Worm (Caenorhabditis elegans) whole organism, young adult: ENCODE data around the gene Y16B4A.2.

Experiments
- C17E4.6 ChIP-seq: fragments of 200-800 bp; sonication (Bioruptor generic); IDR thresholded peaks from 2 replicates; pipeline ENCODE4 v1.3.6; 2022; ENCODE audit warnings: missing genetic modification reagents, missing genetic modification characterization, missing compliant biosample characterization
- F23B12.7 ChIP-seq: sonication (generic microtip); optimal IDR thresholded peaks from 2 replicates; lab custom pipeline; 2017; ENCODE audit warnings: missing genetic modification characterization, mild to moderate bottlenecking, missing compliant biosample characterization, antibody characterized with exemption, moderate library complexity; ENCODE audit not compliant: insufficient read depth
- F33H1.4 ChIP-seq: fragments of 200-800 bp; sonication (Bioruptor generic); IDR thresholded peaks from 2 replicates; pipeline ENCODE4 v1.3.6; 2022; ENCODE audit warnings: missing genetic modification reagents, missing genetic modification characterization, missing compliant biosample characterization
- F52B5.7 ChIP-seq: sonication (generic microtip); optimal IDR thresholded peaks from 2 replicates; lab custom pipeline; 2016; ENCODE audit warnings: mild to moderate bottlenecking, missing genetic modification characterization, missing compliant biosample characterization
- F57A8.1 ChIP-seq: fragments of 200-800 bp; sonication (Bioruptor generic); optimal IDR thresholded peaks from 2 replicates; lab custom pipeline; 2018; ENCODE audit warnings: mild to moderate bottlenecking, missing genetic modification characterization, moderate library complexity, missing compliant biosample characterization
- T07F8.4 ChIP-seq: sonication (generic microtip); optimal IDR thresholded peaks from 2 replicates; lab custom pipeline; 2016; ENCODE audit warnings: mild to moderate bottlenecking, missing genetic modification characterization, moderate library complexity, missing compliant biosample characterization
- aptf-2 ChIP-seq: fragments of 200-800 bp; sonication (Bioruptor generic); conservative IDR thresholded peaks from 2 replicates; pipeline ENCODE4 v1.3.6; 2022; ENCODE audit warnings: missing genetic modification reagents, missing genetic modification characterization, missing compliant biosample characterization
- atf-7 ChIP-seq: sonication (generic microtip); optimal IDR thresholded peaks from 2 replicates; lab custom pipeline; 2017; ENCODE audit warnings: mild to moderate bottlenecking, missing genetic modification characterization, missing compliant biosample characterization
- athp-1 ChIP-seq: sonication (generic microtip); optimal IDR thresholded peaks from 2 replicates; lab custom pipeline; 2017; ENCODE audit warnings: mild to moderate bottlenecking, missing genetic modification characterization, missing compliant biosample characterization
- attf-3 ChIP-seq: fragments of 200-800 bp; sonication (Bioruptor generic); conservative IDR thresholded peaks from 2 replicates; pipeline ENCODE4 v1.3.6; 2022; ENCODE audit warnings: missing genetic modification reagents, missing genetic modification characterization, missing compliant biosample characterization
- bed-1 ChIP-seq: fragments of 200-800 bp; sonication (Bioruptor generic); IDR thresholded peaks from 2 replicates; pipeline ENCODE4 v1.3.6; 2022; ENCODE audit warnings: missing genetic modification reagents, missing genetic modification characterization, missing compliant biosample characterization
- cebp-2 ChIP-seq: fragments of 200-800 bp; sonication (Bioruptor generic); IDR thresholded peaks from 2 replicates; pipeline ENCODE4 v1.3.6; 2022; ENCODE audit warnings: missing genetic modification characterization, missing compliant biosample characterization
- ceh-27 ChIP-seq: fragments of 200-800 bp; sonication (Bioruptor generic); optimal IDR thresholded peaks from 2 replicates; lab custom pipeline; 2018; ENCODE audit warnings: mild to moderate bottlenecking, missing genetic modification characterization, moderate library complexity, missing compliant biosample characterization
- ceh-58 ChIP-seq: fragments of 200-800 bp; sonication (Bioruptor generic); IDR thresholded peaks from 2 replicates; pipeline ENCODE4 v1.3.6; 2022; ENCODE audit warnings: missing genetic modification characterization, missing compliant biosample characterization
- chd-7 ChIP-seq: sonication (generic microtip); optimal IDR thresholded peaks from 2 replicates; lab custom pipeline; 2016; ENCODE audit warnings: mild to moderate bottlenecking, missing genetic modification characterization, moderate library complexity, missing compliant biosample characterization
- die-1 ChIP-seq: sonication (generic microtip); optimal IDR thresholded peaks from 2 replicates; lab custom pipeline; 2016; ENCODE audit warnings: missing genotype, mild to moderate bottlenecking, missing genetic modification characterization, missing compliant biosample characterization
- dpff-1 ChIP-seq: sonication (generic microtip); optimal IDR thresholded peaks from 2 replicates; lab custom pipeline; 2017; ENCODE audit warnings: mild to moderate bottlenecking, missing genetic modification characterization, missing compliant biosample characterization
- efl-1 ChIP-seq: fragments of 150-350 bp; optimal IDR thresholded peaks from 2 replicates; lab custom pipeline; 2014; ENCODE audit warnings: missing biosample characterization, missing genetic modification reagents, missing genetic modification characterization
- egrh-3 ChIP-seq: fragments of 200-800 bp; sonication (Bioruptor generic); IDR thresholded peaks from 2 replicates; pipeline ENCODE4 v1.3.6; 2022; ENCODE audit warnings: missing genetic modification reagents, missing genetic modification characterization, missing compliant biosample characterization
- fkh-3 ChIP-seq: sonication (generic microtip); optimal IDR thresholded peaks from 2 replicates; lab custom pipeline; 2016; ENCODE audit warnings: mild to moderate bottlenecking, missing genetic modification characterization, missing compliant biosample characterization
- gei-17 ChIP-seq: fragments of 200-800 bp; sonication (Bioruptor generic); optimal IDR thresholded peaks from 2 replicates; lab custom pipeline; 2018; ENCODE audit warnings: mild to moderate bottlenecking, missing genetic modification characterization, missing compliant biosample characterization
- hlh-12 ChIP-seq: sonication (generic microtip); optimal IDR thresholded peaks from 2 replicates; lab custom pipeline; 2016; ENCODE audit warnings: missing genetic modification characterization, missing compliant biosample characterization
- hlh-26 ChIP-seq: fragments of 200-800 bp; sonication (Bioruptor generic); conservative IDR thresholded peaks from 2 replicates; pipeline ENCODE4 v1.3.6; 2022; ENCODE audit warnings: missing genetic modification reagents, missing genetic modification characterization, missing compliant biosample characterization
- hmg-20 ChIP-seq: fragments of 200-800 bp; sonication (Bioruptor generic); IDR thresholded peaks from 2 replicates; pipeline ENCODE4 v1.3.6; 2022; ENCODE audit warnings: missing genetic modification reagents, missing genetic modification characterization, missing compliant biosample characterization
- hsf-1 ChIP-seq: fragments of 200-800 bp; sonication (Bioruptor generic); IDR thresholded peaks from 2 replicates; pipeline ENCODE4 v1.3.6; 2022; ENCODE audit warnings: missing genetic modification reagents, missing genetic modification characterization, missing compliant biosample characterization
- let-526 ChIP-seq: fragments of 200-800 bp; sonication (Bioruptor generic); IDR thresholded peaks from 2 replicates; pipeline ENCODE4 v1.3.6; 2022; ENCODE audit warnings: missing genetic modification reagents, missing genetic modification characterization, missing compliant biosample characterization
- lin-26 ChIP-seq: fragments of 200-800 bp; sonication (Bioruptor generic); IDR thresholded peaks from 2 replicates; pipeline ENCODE4 v1.3.6; 2022; ENCODE audit warnings: missing genetic modification reagents, missing genetic modification characterization, missing compliant biosample characterization
- lin-40 ChIP-seq: sonication (generic microtip); optimal IDR thresholded peaks from 2 replicates; lab custom pipeline; 2016; ENCODE audit warnings: missing genetic modification characterization, mild to moderate bottlenecking, missing compliant biosample characterization, missing genotype, missing genetic modification reagents
- lin-54 ChIP-seq: fragments of 200-800 bp; sonication (Bioruptor generic); optimal IDR thresholded peaks from 2 replicates; lab custom pipeline; 2018; ENCODE audit warnings: mild to moderate bottlenecking, missing genetic modification characterization, missing compliant biosample characterization
- madf-6 ChIP-seq: fragments of 200-800 bp; sonication (Bioruptor generic); IDR thresholded peaks from 2 replicates; pipeline ENCODE4 v1.3.6; 2022; ENCODE audit warnings: missing genetic modification reagents, missing genetic modification characterization, missing compliant biosample characterization
- mcd-1 ChIP-seq: fragments of 200-800 bp; sonication (Bioruptor generic); IDR thresholded peaks from 2 replicates; pipeline ENCODE4 v1.3.6; 2022; ENCODE audit warnings: missing genetic modification reagents, missing genetic modification characterization, missing compliant biosample characterization
- mes-4 ChIP-seq: sonication (generic microtip); optimal IDR thresholded peaks from 2 replicates; lab custom pipeline; 2016; ENCODE audit warnings: missing genotype, missing genetic modification characterization, missing compliant biosample characterization
- nfya-1 ChIP-seq: sonication (generic microtip); optimal IDR thresholded peaks from 2 replicates; lab custom pipeline; 2017; ENCODE audit warnings: antibody characterized with exemption, missing compliant biosample characterization, missing genetic modification characterization, borderline replicate concordance; ENCODE audit not compliant: insufficient read depth
- nfyb-1 ChIP-seq: fragments of 200-800 bp; sonication (Bioruptor generic); IDR thresholded peaks from 2 replicates; pipeline ENCODE4 v1.3.6; 2022; ENCODE audit warnings: missing genetic modification reagents, missing genetic modification characterization, missing compliant biosample characterization
- nhr-80 ChIP-seq: sonication (generic microtip); optimal IDR thresholded peaks from 2 replicates; lab custom pipeline; 2016; ENCODE audit warnings: missing genetic modification characterization, missing compliant biosample characterization
- pbrm-1 ChIP-seq: fragments of 200-800 bp; sonication (Bioruptor generic); IDR thresholded peaks from 2 replicates; pipeline ENCODE4 v1.3.6; 2022; ENCODE audit warnings: missing genetic modification reagents, missing genetic modification characterization, missing compliant biosample characterization
- rec-8 ChIP-seq, 2 experiments: sonication (generic microtip); optimal IDR thresholded peaks; 2 replicates each; lab custom pipeline; 2016; ENCODE audit warnings: mild to moderate bottlenecking in 2 of 2, missing genetic modification characterization in 2 of 2, missing genetic modification reagents in 2 of 2, missing genotype in 2 of 2, missing biosample characterization in 1 of 2, missing compliant biosample characterization in 1 of 2, moderate library complexity in 1 of 2
- repo-1 ChIP-seq: sonication (generic microtip); optimal IDR thresholded peaks from 2 replicates; lab custom pipeline; 2017; ENCODE audit warnings: mild to moderate bottlenecking, missing genetic modification characterization, missing compliant biosample characterization
- sdz-38 ChIP-seq: sonication (generic microtip); optimal IDR thresholded peaks from 2 replicates; lab custom pipeline; 2016; ENCODE audit warnings: missing genotype, missing genetic modification characterization, missing compliant biosample characterization
- snpc-3.4 ChIP-seq: sonication (generic microtip); optimal IDR thresholded peaks from 2 replicates; lab custom pipeline; 2017; ENCODE audit warnings: missing genetic modification characterization, mild to moderate bottlenecking, missing compliant biosample characterization, antibody characterized with exemption, moderate library complexity, missing genotype, missing genetic modification reagents
- somi-1 ChIP-seq: fragments of 200-800 bp; sonication (Bioruptor generic); optimal IDR thresholded peaks from 2 replicates; lab custom pipeline; 2018; ENCODE audit warnings: mild to moderate bottlenecking, missing genetic modification characterization, missing compliant biosample characterization
- sptf-2 ChIP-seq: fragments of 200-800 bp; sonication (Bioruptor generic); optimal IDR thresholded peaks from 2 replicates; lab custom pipeline; 2018; ENCODE audit warnings: mild to moderate bottlenecking, missing genetic modification characterization, missing compliant biosample characterization
- tbx-9 ChIP-seq: sonication (generic microtip); optimal IDR thresholded peaks from 2 replicates; lab custom pipeline; 2016; ENCODE audit warnings: borderline replicate concordance, missing genetic modification characterization, inconsistent platforms, missing compliant biosample characterization
- zim-3 ChIP-seq: sonication (generic microtip); optimal IDR thresholded peaks from 2 replicates; lab custom pipeline; 2017; ENCODE audit warnings: mild to moderate bottlenecking, missing genetic modification characterization, moderate library complexity, missing compliant biosample characterization
- ztf-22 ChIP-seq: fragments of 200-800 bp; sonication (Bioruptor generic); optimal IDR thresholded peaks from 2 replicates; lab custom pipeline; 2018; ENCODE audit warnings: mild to moderate bottlenecking, missing genetic modification characterization, moderate library complexity, missing compliant biosample characterization
- ztf-28 ChIP-seq: fragments of 200-800 bp; sonication (Bioruptor generic); IDR thresholded peaks from 2 replicates; pipeline ENCODE4 v1.3.6; 2022; ENCODE audit warnings: missing genetic modification reagents, missing genetic modification characterization, missing compliant biosample characterization
- ztf-3 ChIP-seq: fragments of 200-800 bp; sonication (Bioruptor generic); optimal IDR thresholded peaks from 2 replicates; lab custom pipeline; 2018; ENCODE audit warnings: mild to moderate bottlenecking, missing genetic modification characterization, missing compliant biosample characterization

The Y16B4A.2 gene

DNA sequence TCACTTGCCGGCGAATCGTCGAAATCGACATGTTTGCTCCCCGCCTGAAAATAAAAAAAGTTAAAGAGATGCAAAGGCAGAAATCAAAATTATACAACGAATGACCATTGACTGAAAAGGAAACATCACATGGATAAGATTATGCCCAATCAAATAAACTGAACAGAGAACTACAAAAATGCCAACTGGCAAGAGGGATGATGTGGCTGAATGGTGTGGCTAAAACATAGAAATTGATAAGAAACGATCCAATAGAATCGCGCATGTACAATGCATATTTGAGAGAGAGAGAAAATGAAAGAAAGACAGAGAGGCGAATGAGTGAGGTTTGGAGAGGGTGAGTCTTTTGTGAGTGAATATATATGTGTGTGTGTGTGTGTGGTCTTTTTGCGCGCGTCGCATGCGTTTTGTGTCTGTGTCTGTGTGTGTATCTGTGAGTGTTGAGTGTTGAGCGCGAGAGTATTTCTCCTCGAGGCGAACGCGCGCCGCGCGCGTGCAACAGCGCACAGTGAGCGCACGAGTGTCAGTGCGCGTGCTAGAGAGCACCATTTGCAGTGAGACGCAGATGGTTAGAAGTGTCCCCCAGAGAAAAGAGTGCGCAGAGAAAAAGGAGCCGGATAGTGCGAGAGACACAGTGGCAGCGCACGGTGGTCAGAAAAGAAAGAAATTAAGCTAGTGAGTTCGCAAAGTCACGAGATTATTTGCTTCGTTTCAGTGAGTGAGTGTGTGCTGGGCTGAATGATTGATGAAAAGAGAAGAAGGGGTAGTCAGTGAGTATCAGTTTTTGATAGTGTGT lies 47.0 kb upstream of the Y16B4A.2 start, which contains the start of gene epn-1 (continued):
- TF ChIP-seq bed-1 (GFP tag; lab: Robert Waterston, UW) = no peak
- TF ChIP-seq egrh-3 (GFP tag; lab: Robert Waterston, UW) = peak; percentile 86
- TF ChIP-seq fkh-3 (tag; lab: Kevin White, UChicago) = peak; percentile 30
- 0 out of 2 replicates have a peak, but pooled peaks have one; percentile 21 for TF ChIP-seq madf-6
- no peak for TF ChIP-seq ztf-28 (GFP tag; lab: Robert Waterston, UW)
- TF ChIP-seq lin-54 = peak; percentile 75
- no peak for TF ChIP-seq attf-3 (GFP tag; lab: Robert Waterston, UW)
- TF ChIP-seq F52B5.7 (tag; lab: Kevin White, UChicago) = peak; percentile 56
- peak; percentile 76 for TF ChIP-seq zim-3 (tag; lab: Kevin White, UChicago)
- TF ChIP-seq hlh-26 (GFP tag; lab: Robert Waterston, UW) = no peak
- peak; percentile 87 for TF ChIP-seq let-526 (GFP tag; lab: Robert Waterston, UW)
- TF ChIP-seq F33H1.4 (GFP tag; lab: Robert Waterston, UW) = peak; percentile 29
- no peak for TF ChIP-seq snpc-3.4 (tag; lab: Kevin White, UChicago)
- peak; percentile 35 for TF ChIP-seq aptf-2 (GFP tag; lab: Robert Waterston, UW)
- TF ChIP-seq C17E4.6 (GFP tag; lab: Robert Waterston, UW) = 0 out of 2 replicates have a peak, but pooled peaks have one; percentile 63
- TF ChIP-seq lin-26 (GFP tag; lab: Robert Waterston, UW) = peak; percentile 85
- peak; percentile 99 for TF ChIP-seq chd-7
- peak; percentile 88 for TF ChIP-seq mcd-1 (GFP tag; lab: Robert Waterston, UW)
- 0 out of 2 replicates have a peak, but pooled peaks have one; percentile 55 for TF ChIP-seq hsf-1 (GFP tag; lab: Robert Waterston, UW)
- TF ChIP-seq ztf-22 = peak; percentile 90
- no peak for TF ChIP-seq dpff-1
- TF ChIP-seq nfya-1 (tag; lab: Kevin White, UChicago) = no peak
- peak; percentile 11 for TF ChIP-seq efl-1
- TF ChIP-seq repo-1 (tag; lab: Kevin White, UChicago) = peak; percentile 93
- TF ChIP-seq sptf-2 = peak; percentile 56
- peak; percentile 90 for TF ChIP-seq gei-17 (GFP tag; lab: Kevin White, UChicago)
- peak; percentile 34 for TF ChIP-seq F23B12.7 (tag; lab: Kevin White, UChicago)
- TF ChIP-seq ceh-27 (GFP tag; lab: Kevin White, UChicago) = peak; percentile 97
- no peak for TF ChIP-seq sdz-38 (tag; lab: Kevin White, UChicago)
- peak; percentile 89 for TF ChIP-seq ztf-3 (GFP tag; lab: Kevin White, UChicago)
- TF ChIP-seq ceh-58 (GFP tag; lab: Robert Waterston, UW) = 0 out of 2 replicates have a peak, but pooled peaks have one; percentile 48
- no peak for TF ChIP-seq mes-4
- peak; percentile 98 for TF ChIP-seq somi-1 (GFP tag; lab: Kevin White, UChicago)
- TF ChIP-seq die-1 = peak; percentile 60
- TF ChIP-seq nhr-80 (tag; lab: Kevin White, UChicago) = peak; percentile 99
- no peak for TF ChIP-seq tbx-9 (tag; lab: Kevin White, UChicago)
- peak; percentile 68 for TF ChIP-seq T07F8.4 (tag; lab: Kevin White, UChicago)
- TF ChIP-seq athp-1 (tag; lab: Kevin White, UChicago) = peak; percentile 96
- no peak for TF ChIP-seq hlh-12 (tag; lab: Kevin White, UChicago)
- peak; percentile 99 for TF ChIP-seq atf-7 (tag; lab: Kevin White, UChicago)
- no peak for TF ChIP-seq hmg-20 (GFP tag; lab: Robert Waterston, UW)
- peak; percentile 69; the same call in 1 of the 2 replicates for TF ChIP-seq cebp-2 (GFP tag; lab: Robert Waterston, UW)
- no peak for TF ChIP-seq F57A8.1 (GFP tag; lab: Kevin White, UChicago)
- no peak for TF ChIP-seq rec-8 (tag; optimal IDR thresholded peaks at IDR 0.05; lab: Kevin White, UChicago)
- peak; percentile 98 for TF ChIP-seq lin-40
- TF ChIP-seq pbrm-1 (GFP tag; lab: Robert Waterston, UW) = peak; percentile 95
- TF ChIP-seq nfyb-1 (GFP tag; lab: Robert Waterston, UW) = peak; percentile 96
